Fruit fly (Drosophila melanogaster) S2 (cell line): ENCODE data around the gene Nuf2.

ENCODE experiments used
- CG8478 ChIP-seq: fragments of >200 bp; optimal IDR thresholded peaks from 2 replicates; lab custom pipeline; 2018
- CTCF ChIP-seq, 2 experiments: fragments of >200 bp; optimal IDR thresholded peaks; 2 replicates each; lab custom pipeline; 2018

dm6 chr2L:7090922-7091321 is 25.3 kb upstream of the Nuf2 start:
- TF ChIP-seq CG8478 (no peak), CTCF (optimal IDR thresholded peaks at IDR 0.05; lab: Kevin White, UChicago) (no peak)
